Worm (Caenorhabditis elegans): ENCODE data around the gene R05G6.3.

- TF ChIP-seq snpc-4 (tag; optimal IDR thresholded peaks at IDR 0.05) (no peak), nhr-76 (tag; optimal IDR thresholded peaks at IDR 0.05) (no peak), ceh-82 (tag; optimal IDR thresholded peaks at IDR 0.05) (no peak), mep-1 (tag; optimal IDR thresholded peaks at IDR 0.05) (no peak), nhr-11 (tag; optimal IDR thresholded peaks at IDR 0.05) (no peak), nhr-28 (tag; optimal IDR thresholded peaks at IDR 0.05) (no peak), ama-1 (optimal IDR thresholded peaks at IDR 0.05) (no peak), tbx-2 (tag; optimal IDR thresholded peaks at IDR 0.05) (no peak), lir-3 (tag; optimal IDR thresholded peaks at IDR 0.05; ENCODE audit: poor library complexity) (no peak)
Observed at ce11 chrIV:7474826-7475225, 41.5 kb upstream of the R05G6.3 start, which contains the start of gene slc-25A18.2.

All from whole organism, L1 larva.